Worm (Caenorhabditis elegans): ENCODE results near the gene C39E9.7.

Gene C39E9.7

ce11 chrIV:13051073-13051472, 25.4 kb downstream of the C39E9.7 start, which contains the start of gene scl-11:
Gene scl-11 (plus strand): TSS chrIV:13051373.
- no peak for TF ChIP-seq chd-7 (tag; optimal IDR thresholded peaks at IDR 0.05)
- TF ChIP-seq F49E8.2 (tag; optimal IDR thresholded peaks at IDR 0.05; ENCODE audit: insufficient read depth) = no peak
- no peak for TF ChIP-seq Y67H2A.10 (GFP tag; conservative IDR thresholded peaks at IDR 0.05)
- no peak for TF ChIP-seq F23B12.7 (tag; optimal IDR thresholded peaks at IDR 0.05; ENCODE audit: insufficient read depth)
- TF ChIP-seq Y56A3A.18 (GFP tag; IDR thresholded peaks at IDR 0.05) = no peak
- no peak for TF ChIP-seq ceh-79 (tag; optimal IDR thresholded peaks at IDR 0.05)

DNA sequence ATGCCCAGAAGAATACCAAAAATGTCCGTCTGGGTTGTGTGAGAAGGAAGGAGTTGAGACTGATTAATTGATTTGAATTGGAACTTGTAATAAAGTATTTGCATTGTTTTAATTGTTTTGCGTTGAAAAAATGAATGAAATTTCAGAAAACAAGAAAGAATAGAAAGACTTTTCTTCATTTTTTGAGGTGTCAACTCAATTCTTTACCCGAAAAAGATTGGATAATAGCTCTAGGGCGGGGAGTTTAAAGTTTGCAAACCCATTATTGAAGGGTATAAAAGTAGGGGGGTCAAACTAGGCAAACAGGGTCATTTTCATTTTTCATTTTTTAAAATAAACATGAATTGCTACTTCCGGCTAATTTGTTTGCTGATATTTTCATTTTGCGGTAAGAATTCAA, 28.4 kb downstream of the C39E9.7 start, which contains the start of gene scl-10:
Gene scl-10, plus strand, starts transcription at position 301 of the 400 bp plus-strand sequence.
- TF ChIP-seq ceh-27 (GFP tag; optimal IDR thresholded peaks at IDR 0.05) = no peak
- no peak for TF ChIP-seq ZK185.1 (tag; optimal IDR thresholded peaks at IDR 0.05; ENCODE audit: poor library complexity, severe bottlenecking)
- no peak for TF ChIP-seq snpc-4 (GFP tag; optimal IDR thresholded peaks at IDR 0.05)
- no peak for TF ChIP-seq snpc-4 (tag; optimal IDR thresholded peaks at IDR 0.05)
- TF ChIP-seq bed-1 (GFP tag; IDR thresholded peaks at IDR 0.05) = no peak
- no peak for TF ChIP-seq C06A6.2 (GFP tag; conservative IDR thresholded peaks at IDR 0.05)
- TF ChIP-seq snpc-1.1 (tag; optimal IDR thresholded peaks at IDR 0.05; ENCODE audit: insufficient read depth) = no peak
- TF ChIP-seq lag-1 (GFP tag; IDR thresholded peaks at IDR 0.05) = no peak
- no peak for TF ChIP-seq ceh-79 (tag; optimal IDR thresholded peaks at IDR 0.05)
- no peak for TF ChIP-seq gei-17 (GFP tag; optimal IDR thresholded peaks at IDR 0.05)
- TF ChIP-seq F33H1.4 (GFP tag; IDR thresholded peaks at IDR 0.05) = no peak
- no peak for TF ChIP-seq F37B4.10 (GFP tag; IDR thresholded peaks at IDR 0.05)
- no peak for TF ChIP-seq ztf-28 (GFP tag; IDR thresholded peaks at IDR 0.05)
- TF ChIP-seq mcd-1 (GFP tag; IDR thresholded peaks at IDR 0.05) = no peak
- TF ChIP-seq K12H6.12 (tag; optimal IDR thresholded peaks at IDR 0.05) = no peak

- TF ChIP-seq ceh-100 (GFP tag; IDR thresholded peaks at IDR 0.05) = no peak
- no peak for TF ChIP-seq C06A6.2 (GFP tag; conservative IDR thresholded peaks at IDR 0.05)
- TF ChIP-seq ztf-18 (tag; optimal IDR thresholded peaks at IDR 0.05) = no peak
- TF ChIP-seq attf-5 (GFP tag; optimal IDR thresholded peaks at IDR 0.05) = no peak
- no peak for TF ChIP-seq mes-4 (tag; optimal IDR thresholded peaks at IDR 0.05)
- no peak for TF ChIP-seq ets-4 (GFP tag; optimal IDR thresholded peaks at IDR 0.05)
- TF ChIP-seq lag-1 (GFP tag; IDR thresholded peaks at IDR 0.05) = no peak
- no peak for TF ChIP-seq madf-8 (GFP tag; conservative IDR thresholded peaks at IDR 0.05)
- no peak for TF ChIP-seq hsf-1 (GFP tag; IDR thresholded peaks at IDR 0.05)
- TF ChIP-seq hrde-1 (tag; optimal IDR thresholded peaks at IDR 0.05; ENCODE audit: borderline replicate concordance) = no peak
- TF ChIP-seq lsl-1 (GFP tag; optimal IDR thresholded peaks at IDR 0.05) = no peak
- no peak for TF ChIP-seq Y53G8AR.9 (GFP tag; conservative IDR thresholded peaks at IDR 0.05)
- no peak for TF ChIP-seq ama-1 (optimal IDR thresholded peaks at IDR 0.05)
- no peak for TF ChIP-seq ama-1 (GFP tag; optimal IDR thresholded peaks at IDR 0.05)
- no peak for TF ChIP-seq T07F8.4 (tag; optimal IDR thresholded peaks at IDR 0.05)
- TF ChIP-seq mxl-1 (tag; optimal IDR thresholded peaks at IDR 0.05) = no peak
- TF ChIP-seq Y56A3A.18 (GFP tag; IDR thresholded peaks at IDR 0.05) = no peak
- TF ChIP-seq akir-1 (GFP tag; optimal IDR thresholded peaks at IDR 0.05) = no peak
- no peak for TF ChIP-seq C17E4.6 (GFP tag; IDR thresholded peaks at IDR 0.05)
- no peak for TF ChIP-seq B0019.2 (GFP tag; conservative IDR thresholded peaks at IDR 0.05)
Observed at ce11 chrIV:13046848-13047247, 29.7 kb downstream of the C39E9.7 start, which contains the start of gene scl-9. Gene scl-9 (plus strand): TSS chrIV:13047148.
